Fruit fly (Drosophila melanogaster) ovary, adult (tissue): ENCODE data around the gene Arp5.
A peak's percentile ranks its signal among the peaks of the same experiment; 100 is the strongest.

Experiments used
- CG17801 ChIP-seq: fragments of 200-800 bp; optimal IDR thresholded peaks from 2 replicates; lab custom pipeline; 2019; ENCODE audit warnings: missing biosample characterization, mild to moderate bottlenecking, missing genetic modification characterization, moderate library complexity; ENCODE audit not compliant: partially characterized antibody

Gene Arp5

DNA sequence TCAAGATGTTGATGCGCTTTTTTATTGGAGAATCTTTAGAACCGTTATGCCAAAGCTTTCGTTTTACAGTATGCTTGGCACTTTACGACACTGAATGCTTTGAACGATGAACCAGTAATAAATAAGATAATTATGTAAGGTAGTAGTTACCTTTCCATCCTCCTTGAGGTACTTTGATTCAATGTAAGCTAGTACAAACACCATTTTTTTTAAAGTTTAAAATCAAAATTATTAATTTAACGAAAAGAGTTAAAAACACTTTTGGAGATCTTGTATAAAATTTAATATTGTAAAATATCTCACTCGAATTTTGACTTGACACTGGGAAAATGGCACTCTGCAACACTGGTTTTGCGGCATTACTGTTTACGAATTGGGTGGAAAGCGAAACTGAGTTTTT is at the start of gene Arp5, which contains the start of gene CG7208:
TSS of gene Arp5 (plus strand) at position 114 of the 400 bp plus-strand sequence.
TSS of gene CG7208 (minus strand) at position 331 of the 400 bp plus-strand sequence.
- peak; percentile 86 for TF ChIP-seq CG17801 (GFP tag; lab: Kevin White, UChicago)

DNA sequence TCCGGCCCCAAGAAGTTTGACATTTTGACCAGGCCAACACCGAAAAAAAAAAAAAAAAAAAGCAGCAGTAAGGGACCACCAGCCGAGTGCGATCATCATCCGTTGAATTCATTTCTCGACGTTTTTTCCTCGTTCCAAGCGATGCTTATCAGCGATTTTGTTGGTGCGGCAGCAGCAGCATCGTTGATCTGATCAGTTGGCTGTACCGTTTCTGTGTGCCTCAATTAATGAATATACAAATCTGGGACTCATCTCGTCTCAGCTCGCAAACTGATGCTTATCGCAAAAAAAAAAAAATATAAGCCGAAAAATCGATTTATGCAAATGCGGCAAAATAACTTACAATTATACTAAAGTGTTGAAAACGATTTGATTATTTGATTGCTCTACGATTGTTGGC is 40.4 kb upstream of the Arp5 start:
- TF ChIP-seq CG17801 (GFP tag; lab: Kevin White, UChicago): no peak

DNA sequence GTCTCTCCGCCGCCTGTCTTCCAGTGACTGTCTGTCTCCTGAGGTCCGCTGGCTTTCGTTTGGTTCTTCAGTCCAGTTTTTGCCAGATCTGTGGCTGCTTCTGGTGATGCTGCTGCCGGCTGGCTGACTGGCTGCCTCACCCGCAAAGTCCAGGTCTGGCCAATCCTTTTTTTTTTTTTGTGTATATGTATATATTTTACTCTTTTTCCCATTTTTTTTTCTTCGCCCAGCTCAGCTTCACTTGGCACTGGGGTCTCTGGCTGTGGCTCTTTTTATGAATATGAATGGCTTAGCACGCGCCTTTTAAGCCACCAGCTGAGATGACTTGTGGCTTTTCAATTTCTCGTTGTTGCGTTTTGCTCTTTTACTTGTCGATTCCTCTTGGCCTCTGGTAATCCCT is 38.7 kb upstream of the Arp5 start:
- no peak for TF ChIP-seq CG17801 (GFP tag; lab: Kevin White, UChicago)

DNA sequence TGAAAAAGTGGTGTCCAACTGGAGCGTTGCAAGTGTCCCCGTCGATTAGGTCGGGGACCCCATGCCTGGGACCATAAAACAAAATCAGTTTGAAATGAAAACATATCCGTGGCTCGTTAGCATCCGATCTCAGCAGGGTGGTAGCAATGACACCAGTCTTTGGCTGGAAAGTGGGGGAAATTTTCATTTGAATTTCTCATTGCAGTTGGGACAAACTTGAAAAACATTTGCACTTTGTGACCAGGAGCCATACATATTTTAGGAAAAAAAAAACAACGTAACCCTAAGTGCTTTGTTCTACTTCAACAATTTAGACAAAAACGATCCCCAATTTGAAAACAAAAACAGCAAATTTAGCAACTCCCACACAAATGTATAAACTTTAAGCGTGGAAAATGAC is 33.5 kb upstream of the Arp5 start, which contains the start of gene CG14316:
TSS of gene CG14316 (plus strand) at position 301 of the 400 bp plus-strand sequence.
- no peak for TF ChIP-seq CG17801 (GFP tag; lab: Kevin White, UChicago)

DNA sequence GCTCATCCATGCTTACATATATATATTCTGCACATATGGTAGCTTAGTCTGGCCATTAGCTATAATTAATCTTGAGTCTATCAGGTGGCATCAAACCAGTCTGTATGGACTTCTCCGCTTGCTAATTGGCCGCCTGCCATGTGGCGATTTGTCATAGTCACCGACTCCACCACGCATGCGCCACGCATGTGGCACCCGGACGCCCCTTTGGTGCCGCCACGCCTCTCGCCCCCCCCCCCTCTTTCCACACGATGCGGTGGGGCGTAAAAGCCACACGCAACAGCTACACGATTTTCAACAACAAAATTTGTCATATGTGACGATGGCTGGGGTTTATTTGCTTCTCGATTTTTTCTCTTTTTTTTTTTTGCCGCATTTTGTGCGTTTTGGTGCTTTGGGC is 31.6 kb upstream of the Arp5 start:
- no peak for TF ChIP-seq CG17801 (GFP tag; lab: Kevin White, UChicago)

- TF ChIP-seq CG17801 (GFP tag; lab: Kevin White, UChicago): no peak
Observed at dm6 chr3R:18156608-18157007, 28.7 kb upstream of the Arp5 start.

dm6 chr3R:18157459-18157858 is 27.8 kb upstream of the Arp5 start:
- no peak for TF ChIP-seq CG17801 (GFP tag; lab: Kevin White, UChicago)

DNA sequence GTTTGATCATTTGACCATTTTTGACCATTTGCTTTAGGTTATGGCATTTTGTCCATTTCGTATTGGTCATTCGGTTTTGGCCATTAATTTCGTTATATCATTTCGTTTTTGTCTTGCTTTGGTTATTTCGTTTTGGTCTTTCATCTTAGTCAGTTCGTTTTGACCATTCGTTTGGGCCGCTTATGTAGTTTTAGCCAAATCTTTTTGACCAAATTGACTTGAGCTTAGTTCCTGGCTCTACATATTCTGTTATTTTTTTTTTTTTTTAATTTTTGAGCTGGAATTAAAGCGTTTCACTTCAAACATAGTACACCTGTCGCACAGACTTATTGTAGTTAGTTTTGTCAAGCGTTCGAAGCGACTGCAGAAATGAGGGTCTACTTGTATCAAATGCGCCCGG is 26.9 kb upstream of the Arp5 start, which contains the start of gene CG14315:
TSS of gene CG14315 (plus strand) at position 301 of the 400 bp plus-strand sequence.
- no peak for TF ChIP-seq CG17801 (GFP tag; lab: Kevin White, UChicago)

DNA sequence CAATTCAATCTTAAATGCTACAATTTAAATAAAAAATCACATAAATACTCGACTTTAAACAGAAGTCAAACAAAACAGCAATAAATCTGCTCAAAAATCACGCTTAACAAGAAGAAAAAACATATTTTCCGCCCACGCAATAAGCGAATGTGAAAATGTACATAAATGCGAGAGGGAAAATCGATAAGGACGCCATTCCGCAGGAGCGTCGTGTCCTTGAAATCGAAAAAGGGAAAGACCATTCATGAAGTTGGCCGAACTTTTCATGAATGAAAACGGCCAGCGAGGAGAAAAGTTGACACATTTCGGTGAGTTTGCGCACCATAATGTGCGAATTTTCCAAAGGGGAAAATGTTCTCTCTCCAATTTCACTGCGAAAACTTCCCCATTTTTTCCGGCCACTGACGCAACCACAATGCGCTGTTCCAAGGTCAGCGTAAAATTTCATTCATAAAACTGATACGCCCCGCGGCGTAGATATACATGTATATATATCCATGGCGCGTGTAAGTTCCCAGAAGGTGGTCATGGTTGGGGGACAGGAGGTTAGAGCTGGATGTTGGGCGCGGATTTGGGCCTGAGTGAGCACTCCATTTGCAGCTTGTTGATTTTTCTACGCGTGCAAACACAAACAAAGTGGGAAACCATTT is 25.0 kb upstream of the Arp5 start:
- no peak for TF ChIP-seq CG17801 (GFP tag; lab: Kevin White, UChicago)

dm6 chr3R:18164052-18164722 is 21.1 kb upstream of the Arp5 start, which contains the start of the genes CG7218 and Cbp20:
Gene CG7218, minus strand, starts transcription at chr3R:18164397.
Gene Cbp20, plus strand, starts transcription at chr3R:18164661.
- peak; percentile 50 for TF ChIP-seq CG17801 (GFP tag; lab: Kevin White, UChicago)

DNA sequence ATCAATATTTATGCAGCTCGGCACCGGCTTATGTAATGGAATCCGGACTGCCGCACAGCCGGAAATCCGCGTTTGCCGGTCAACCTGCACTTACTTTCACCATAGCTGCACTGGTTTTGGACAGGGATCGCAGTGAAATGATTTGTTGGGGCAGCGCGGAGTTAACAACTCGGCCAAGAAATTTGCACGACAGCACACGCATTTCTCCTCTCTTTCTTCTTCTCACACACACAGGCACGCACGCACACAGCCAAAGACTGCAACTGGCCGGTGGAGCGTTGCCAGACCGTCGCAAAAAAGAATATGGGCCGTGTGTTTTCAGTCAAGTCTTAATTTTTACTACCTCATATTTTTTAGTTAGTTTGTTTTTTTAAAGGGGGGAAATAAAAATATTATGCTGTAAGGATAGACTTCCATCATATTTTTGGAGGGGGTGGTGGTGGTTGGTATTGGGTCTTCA is 19.0 kb upstream of the Arp5 start:
- TF ChIP-seq CG17801 (GFP tag; lab: Kevin White, UChicago): no peak

- no peak for TF ChIP-seq CG17801 (GFP tag; lab: Kevin White, UChicago)
Observed at dm6 chr3R:18167173-18167415, 18.2 kb upstream of the Arp5 start, which contains the start of the genes CG7215 and Prx5. Gene CG7215, minus strand, starts transcription at chr3R:18167273. Gene Prx5, minus strand, starts transcription at chr3R:18167273.

DNA sequence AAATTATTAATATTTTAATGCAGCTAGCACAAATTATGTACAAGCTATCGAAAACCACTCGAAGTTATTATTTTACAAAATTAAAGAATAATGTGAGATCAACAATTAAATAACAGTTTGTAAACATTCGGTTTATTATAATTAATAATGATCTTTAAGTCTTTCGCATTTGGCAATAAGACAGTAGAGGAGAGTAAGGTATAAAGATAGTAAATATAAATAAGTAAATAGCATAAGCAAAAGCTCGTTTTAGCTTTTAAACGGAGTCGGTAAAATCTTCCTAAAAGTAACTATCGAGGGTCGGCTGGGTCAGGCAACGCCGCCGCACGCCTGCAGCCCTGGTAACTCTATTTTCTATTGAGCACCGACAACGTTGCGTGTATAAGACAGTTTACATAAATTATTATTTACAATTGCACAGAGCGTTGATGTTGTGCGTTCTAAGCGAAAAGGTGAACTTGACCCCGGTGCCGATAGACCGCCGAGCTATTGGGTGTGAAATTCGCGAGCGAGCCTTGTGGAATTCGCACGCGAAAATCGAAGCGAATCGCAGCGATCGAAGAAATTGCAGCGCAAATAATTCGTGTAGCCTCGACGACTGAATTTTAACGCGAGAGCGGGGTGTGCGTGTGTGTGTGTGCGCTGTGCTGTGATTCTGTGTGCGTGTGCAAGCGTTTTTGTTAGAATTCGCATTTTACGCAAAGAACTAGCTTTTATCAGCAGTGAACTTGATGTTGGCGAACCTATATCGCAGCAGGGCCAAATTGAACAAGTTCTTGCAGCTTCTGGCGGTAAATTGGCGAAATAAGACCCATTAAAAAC is 17.7 kb upstream of the Arp5 start, which contains the start of gene wrd:
TSS of gene wrd (plus strand) at position 342 of the 822 bp plus-strand sequence.
- TF ChIP-seq CG17801 (GFP tag; lab: Kevin White, UChicago): peak; percentile 27

DNA sequence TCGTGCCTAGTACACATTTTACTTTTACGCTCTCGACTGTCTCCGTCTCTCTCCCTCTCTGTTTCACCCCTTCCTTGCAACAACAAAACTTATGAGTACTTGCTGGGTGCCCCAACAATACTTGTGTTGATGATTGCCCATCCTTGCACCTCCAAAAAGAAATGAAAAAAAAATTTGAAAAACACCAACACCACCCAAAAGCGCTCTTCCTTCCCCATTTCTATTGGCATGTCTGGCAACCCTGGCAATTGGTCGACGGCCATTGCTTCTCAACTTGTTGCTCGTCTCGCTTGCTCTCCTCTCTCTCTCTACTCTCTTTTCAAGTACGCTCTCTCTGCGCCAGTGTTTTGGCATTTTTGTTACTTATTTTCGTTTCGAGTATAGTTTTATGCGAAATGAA is 16.9 kb upstream of the Arp5 start:
- TF ChIP-seq CG17801 (GFP tag; lab: Kevin White, UChicago): peak; percentile 23

- TF ChIP-seq CG17801 (GFP tag; lab: Kevin White, UChicago): no peak
Observed at dm6 chr3R:18168929-18169350, 16.4 kb upstream of the Arp5 start.
